Worm (Caenorhabditis elegans) whole organism, L3 larva: ENCODE measurements around the gene lips-9.

Experiments used
- ZK546.5 ChIP-seq: sonication (generic microtip); optimal IDR thresholded peaks from 2 replicates; lab custom pipeline; 2017; ENCODE audit warnings: missing biosample characterization, missing genetic modification characterization
- ama-1 ChIP-seq: fragments of 150-350 bp; optimal IDR thresholded peaks from 2 replicates; lab custom pipeline; 2018
- ceh-16 ChIP-seq: sonication (generic microtip); optimal IDR thresholded peaks from 2 replicates; lab custom pipeline; 2017; ENCODE audit warnings: missing biosample characterization, missing genetic modification characterization
- ceh-28 ChIP-seq: fragments of 150-350 bp; optimal IDR thresholded peaks from 2 replicates; lab custom pipeline; 2014; ENCODE audit warnings: missing biosample characterization, missing genetic modification reagents, missing genetic modification characterization
- daf-12 ChIP-seq: fragments of 150-350 bp; optimal IDR thresholded peaks from 2 replicates; lab custom pipeline; 2014; ENCODE audit warnings: missing biosample characterization, missing genetic modification reagents, missing genetic modification characterization
- egl-27 ChIP-seq: sonication (generic microtip); optimal IDR thresholded peaks from 4 replicates; lab custom pipeline; 2017; ENCODE audit warnings: missing biosample characterization, missing genetic modification reagents, missing genetic modification characterization
- elt-1 ChIP-seq: fragments of 150-350 bp; optimal IDR thresholded peaks from 2 replicates; lab custom pipeline; 2014; ENCODE audit warnings: missing biosample characterization, missing genetic modification characterization
- elt-2 ChIP-seq: sonication (generic microtip); optimal IDR thresholded peaks from 2 replicates; lab custom pipeline; 2016; ENCODE audit warnings: missing genetic modification reagents, mild to moderate bottlenecking, missing genetic modification characterization, missing compliant biosample characterization
- elt-3 ChIP-seq, 3 experiments: fragments of 150-350 bp in 1 of 3; sonication (generic microtip) in 2 of 3; optimal IDR thresholded peaks; 2 replicates in 2 of 3; 4 replicates in 1 of 3; lab custom pipeline; 2014 to 2017; ENCODE audit warnings: missing biosample characterization in 3 of 3, missing genetic modification characterization in 3 of 3
- fkh-10 ChIP-seq: sonication (generic microtip); optimal IDR thresholded peaks from 2 replicates; lab custom pipeline; 2017; ENCODE audit warnings: missing biosample characterization, missing genetic modification reagents, missing genetic modification characterization
- fkh-2 ChIP-seq: fragments of 150-350 bp; optimal IDR thresholded peaks from 2 replicates; lab custom pipeline; 2014; ENCODE audit warnings: missing biosample characterization, missing genetic modification reagents, missing genetic modification characterization
- fos-1 ChIP-seq: fragments of 150-350 bp; optimal IDR thresholded peaks from 2 replicates; lab custom pipeline; 2014; ENCODE audit warnings: missing biosample characterization, missing genetic modification characterization
- jun-1 ChIP-seq: fragments of 150-350 bp; optimal IDR thresholded peaks from 2 replicates; lab custom pipeline; 2014; ENCODE audit warnings: missing biosample characterization, missing genetic modification reagents, missing genetic modification characterization
- lin-15B ChIP-seq: fragments of 150-350 bp; optimal IDR thresholded peaks from 2 replicates; lab custom pipeline; 2014; ENCODE audit warnings: missing biosample characterization, missing genetic modification characterization
- lsy-12 ChIP-seq: sonication (generic microtip); optimal IDR thresholded peaks from 2 replicates; lab custom pipeline; 2016; ENCODE audit warnings: mild to moderate bottlenecking, missing genetic modification characterization, missing compliant biosample characterization
- mdl-1 ChIP-seq: fragments of 150-350 bp; optimal IDR thresholded peaks from 2 replicates; lab custom pipeline; 2014; ENCODE audit warnings: missing biosample characterization, missing genetic modification characterization
- nfya-1 ChIP-seq: sonication (generic microtip); optimal IDR thresholded peaks from 2 replicates; lab custom pipeline; 2017; ENCODE audit warnings: missing genetic modification characterization, mild to moderate bottlenecking, missing compliant biosample characterization, antibody characterized with exemption, moderate library complexity; ENCODE audit not compliant: insufficient read depth
- nhr-12 ChIP-seq: fragments of 150-350 bp; optimal IDR thresholded peaks from 2 replicates; lab custom pipeline; 2014; ENCODE audit warnings: missing biosample characterization, missing genetic modification characterization
- nhr-23 ChIP-seq: fragments of 150-350 bp; optimal IDR thresholded peaks from 2 replicates; lab custom pipeline; 2014; ENCODE audit warnings: missing biosample characterization, missing genetic modification reagents, missing genetic modification characterization
- nhr-237 ChIP-seq: fragments of 150-350 bp; optimal IDR thresholded peaks from 2 replicates; lab custom pipeline; 2014; ENCODE audit warnings: missing biosample characterization, missing genetic modification characterization
- nhr-25 ChIP-seq: sonication (generic microtip); optimal IDR thresholded peaks from 2 replicates; lab custom pipeline; 2017; ENCODE audit warnings: missing biosample characterization, missing genetic modification characterization
- nhr-28 ChIP-seq: fragments of 150-350 bp; optimal IDR thresholded peaks from 2 replicates; lab custom pipeline; 2014; ENCODE audit warnings: missing biosample characterization, missing genetic modification characterization
- nhr-43 ChIP-seq: sonication (generic microtip); optimal IDR thresholded peaks from 2 replicates; lab custom pipeline; 2016; ENCODE audit warnings: mild to moderate bottlenecking, missing genetic modification characterization, missing compliant biosample characterization; ENCODE audit not compliant: poor library complexity, severe bottlenecking
- nhr-67 ChIP-seq: fragments of 150-350 bp; optimal IDR thresholded peaks from 2 replicates; lab custom pipeline; 2014; ENCODE audit warnings: missing biosample characterization, missing genetic modification characterization
- nhr-77 ChIP-seq: fragments of 150-350 bp; optimal IDR thresholded peaks from 2 replicates; lab custom pipeline; 2014; ENCODE audit warnings: missing biosample characterization, missing genetic modification characterization
- pha-4 ChIP-seq: fragments of 150-350 bp; optimal IDR thresholded peaks from 2 replicates; lab custom pipeline; 2014; ENCODE audit warnings: missing biosample characterization, missing genetic modification reagents, missing genetic modification characterization
- pqm-1 ChIP-seq: fragments of 150-350 bp; optimal IDR thresholded peaks from 2 replicates; lab custom pipeline; 2017; ENCODE audit warnings: missing biosample characterization, missing genetic modification characterization, inconsistent platforms
- skn-1 ChIP-seq: fragments of 150-350 bp; optimal IDR thresholded peaks from 2 replicates; lab custom pipeline; 2014; ENCODE audit warnings: missing biosample characterization, missing genetic modification characterization
- snpc-4 ChIP-seq: fragments of 150-350 bp; optimal IDR thresholded peaks from 2 replicates; lab custom pipeline; 2014; ENCODE audit warnings: missing biosample characterization, missing genetic modification characterization
- tbx-2 ChIP-seq: sonication (generic microtip); optimal IDR thresholded peaks from 2 replicates; lab custom pipeline; 2016; ENCODE audit warnings: mild to moderate bottlenecking, missing genetic modification characterization, missing compliant biosample characterization
- unc-62 ChIP-seq: fragments of 150-350 bp; sonication (generic microtip); optimal IDR thresholded peaks from 4 replicates; lab custom pipeline; 2014; ENCODE audit warnings: missing biosample characterization, missing genetic modification reagents, missing genetic modification characterization
- zag-1 ChIP-seq: fragments of 150-350 bp; optimal IDR thresholded peaks from 2 replicates; lab custom pipeline; 2014; ENCODE audit warnings: missing biosample characterization, missing genetic modification characterization
- ztf-11 ChIP-seq: fragments of 150-350 bp; optimal IDR thresholded peaks from 2 replicates; lab custom pipeline; 2014; ENCODE audit warnings: missing biosample characterization, missing genetic modification characterization
- ztf-4 ChIP-seq: fragments of 150-350 bp; optimal IDR thresholded peaks from 2 replicates; lab custom pipeline; 2014; ENCODE audit warnings: missing biosample characterization, missing genetic modification characterization

lips-9 gene

DNA sequence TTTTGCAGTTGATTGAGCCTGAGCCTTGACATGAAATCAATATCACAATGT, 30.2 kb upstream of the lips-9 start, which contains the start of gene ptr-18:
Gene ptr-18 (plus strand): TSS at position 9 of the 51 bp plus-strand sequence.
- TF ChIP-seq ztf-11 (tag; lab: Kevin White, UChicago) = no peak
- TF ChIP-seq fkh-2 (tag; lab: Kevin White, UChicago) = no peak
- TF ChIP-seq elt-1 (tag; lab: Kevin White, UChicago) = no peak
- TF ChIP-seq zag-1 (tag; lab: Kevin White, UChicago) = no peak
- TF ChIP-seq daf-12 (tag; lab: Kevin White, UChicago) = no peak
- TF ChIP-seq elt-2 (tag; lab: Kevin White, UChicago) = no peak
- no peak for TF ChIP-seq lsy-12 (tag; lab: Kevin White, UChicago)
- no peak for TF ChIP-seq lin-15B
- no peak for TF ChIP-seq nhr-12 (tag; lab: Kevin White, UChicago)
- no peak for TF ChIP-seq pqm-1 (tag; lab: Kevin White, UChicago)
- TF ChIP-seq nhr-77 (tag; lab: Kevin White, UChicago) = no peak
- no peak for TF ChIP-seq nhr-25 (tag; lab: Kevin White, UChicago)
- TF ChIP-seq elt-3 (tag; optimal IDR thresholded peaks at IDR 0.05; lab: Kevin White, UChicago) = no peak
- no peak for TF ChIP-seq unc-62 (GFP tag; lab: Kevin White, UChicago)
- no peak for TF ChIP-seq ceh-16 (tag; lab: Kevin White, UChicago)
- TF ChIP-seq nfya-1 = no peak
- no peak for TF ChIP-seq ZK546.5 (tag; lab: Kevin White, UChicago)
- no peak for TF ChIP-seq nhr-43 (tag; lab: Kevin White, UChicago)

DNA sequence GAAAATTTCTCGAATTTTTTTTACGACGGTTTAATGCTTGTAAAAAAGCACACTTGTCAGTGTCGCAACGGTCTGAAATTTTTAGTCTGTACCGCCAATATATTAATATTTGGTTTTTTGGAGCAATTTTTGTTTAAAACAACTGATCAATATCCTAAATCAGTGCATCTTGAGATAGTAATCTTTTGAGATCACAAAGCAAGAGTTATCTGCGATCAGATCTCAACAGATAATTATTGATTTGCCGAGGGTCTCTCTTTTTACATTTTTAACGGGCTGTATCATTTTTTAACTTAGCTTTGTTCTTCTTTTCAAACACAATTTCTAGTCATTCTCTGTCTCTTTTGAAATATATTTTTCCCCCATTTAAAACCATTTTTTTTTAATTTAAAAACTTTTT, 30.0 kb upstream of the lips-9 start:
- TF ChIP-seq ceh-16 (tag; lab: Kevin White, UChicago) = no peak
- peak; percentile 87 for TF ChIP-seq elt-1 (tag; lab: Kevin White, UChicago)
- no peak for TF ChIP-seq ZK546.5 (tag; lab: Kevin White, UChicago)

DNA sequence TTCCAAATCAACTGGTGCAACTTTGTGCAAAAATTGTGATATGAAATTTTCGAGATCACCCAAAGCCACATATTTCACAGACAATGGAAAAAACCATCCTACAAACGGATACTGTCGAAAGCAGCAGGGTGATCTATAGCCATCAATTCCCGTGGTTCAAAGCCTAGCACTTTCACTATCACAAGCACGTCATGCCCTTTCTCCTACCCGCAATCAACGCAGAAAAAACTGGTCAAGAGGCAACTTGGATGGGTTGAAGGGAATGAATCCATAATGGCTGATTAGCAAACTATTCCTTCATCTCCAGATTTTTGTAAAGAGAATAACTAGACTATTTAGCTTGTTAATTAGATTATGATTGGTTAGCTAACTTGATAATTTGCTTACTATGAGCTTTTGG, 26.6 kb upstream of the lips-9 start:
- TF ChIP-seq ztf-11 (tag; lab: Kevin White, UChicago) = no peak
- TF ChIP-seq nhr-12 (tag; lab: Kevin White, UChicago) = no peak
- TF ChIP-seq nhr-25 (tag; lab: Kevin White, UChicago) = no peak
- no peak for TF ChIP-seq fos-1 (tag; lab: Kevin White, UChicago)
- no peak for TF ChIP-seq nfya-1
- no peak for TF ChIP-seq snpc-4
- TF ChIP-seq pha-4 (tag; lab: Kevin White, UChicago) = no peak
- TF ChIP-seq pqm-1 (tag; lab: Kevin White, UChicago) = no peak
- TF ChIP-seq nhr-77 (tag; lab: Kevin White, UChicago) = no peak
- no peak for TF ChIP-seq nhr-28 (tag; lab: Kevin White, UChicago)
- TF ChIP-seq elt-2 (tag; lab: Kevin White, UChicago) = no peak
- no peak for TF ChIP-seq jun-1 (tag; lab: Kevin White, UChicago)
- no peak for TF ChIP-seq nhr-67
- TF ChIP-seq nhr-237 = no peak

DNA sequence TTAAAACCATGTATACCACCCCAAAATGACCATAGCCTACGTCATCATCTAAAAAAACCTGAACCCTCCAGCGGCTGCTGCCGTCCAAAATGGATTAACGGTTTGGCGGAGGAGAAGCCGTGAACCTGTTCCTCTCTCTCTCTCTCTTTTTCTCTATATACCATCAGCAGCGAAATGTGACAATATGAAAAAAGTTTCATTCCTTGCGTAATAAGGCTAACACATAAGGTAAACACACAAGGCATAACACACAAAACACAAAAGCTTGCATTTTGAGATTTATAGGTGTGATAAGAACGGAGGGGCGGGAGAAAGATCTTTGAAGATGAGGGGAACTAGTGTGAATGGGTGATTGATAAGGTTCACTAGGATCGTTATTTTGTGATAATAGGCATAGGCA, 26.1 kb upstream of the lips-9 start:
- TF ChIP-seq lsy-12 (tag; lab: Kevin White, UChicago) (no peak), nhr-25 (tag; lab: Kevin White, UChicago) (peak; percentile 58), ztf-4 (tag; lab: Kevin White, UChicago) (no peak), elt-1 (tag; lab: Kevin White, UChicago) (no peak), ama-1 (lab: Kevin White, UChicago) (no peak), nhr-23 (peak; percentile 4), daf-12 (tag; lab: Kevin White, UChicago) (no peak), nhr-28 (tag; lab: Kevin White, UChicago) (no peak), ztf-11 (tag; lab: Kevin White, UChicago) (no peak), elt-2 (tag; lab: Kevin White, UChicago) (no peak), ceh-16 (tag; lab: Kevin White, UChicago) (no peak), zag-1 (tag; lab: Kevin White, UChicago) (no peak), mdl-1 (tag; lab: Kevin White, UChicago) (no peak), nhr-43 (tag; lab: Kevin White, UChicago) (peak; percentile 56), fkh-10 (GFP tag; lab: Kevin White, UChicago) (no peak), elt-3 (tag; optimal IDR thresholded peaks at IDR 0.05; lab: Kevin White, UChicago) (no peak), egl-27 (tag; lab: Kevin White, UChicago) (no peak), jun-1 (tag; lab: Kevin White, UChicago) (no peak), skn-1 (tag; lab: Kevin White, UChicago) (no peak), snpc-4 (no peak), tbx-2 (tag; lab: Kevin White, UChicago) (no peak)

DNA sequence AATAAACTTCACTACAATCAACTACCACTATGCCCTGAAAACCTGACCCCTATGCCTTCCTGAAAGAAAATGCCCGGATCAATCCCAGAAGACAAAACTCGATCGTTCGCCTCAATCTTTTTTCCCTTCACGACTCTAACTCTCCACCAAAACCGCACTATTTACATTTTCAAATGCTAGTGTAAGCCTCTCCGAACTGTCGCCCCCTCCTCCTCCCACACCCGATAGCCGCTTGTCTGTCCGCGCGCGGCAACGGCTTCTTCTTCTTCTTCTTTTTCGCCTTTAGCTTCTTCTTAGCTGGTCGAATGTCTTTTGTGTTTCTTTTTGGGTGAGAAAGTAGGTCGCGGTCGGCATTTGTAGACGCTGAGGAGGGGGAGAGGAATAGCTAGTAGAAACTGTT, 25.0 kb upstream of the lips-9 start:
- TF ChIP-seq nhr-23 = peak; percentile 39
- no peak for TF ChIP-seq pha-4 (tag; lab: Kevin White, UChicago)
- TF ChIP-seq ceh-28 = no peak
- peak; percentile 31 for TF ChIP-seq ama-1 (lab: Kevin White, UChicago)
